Worm (Caenorhabditis elegans) whole organism, young adult: ENCODE results near the gene C04E6.8.

Source experiments
- B0261.1 ChIP-seq: sonication (generic microtip); optimal IDR thresholded peaks from 2 replicates; lab custom pipeline; 2016; ENCODE audit warnings: mild to moderate bottlenecking, missing genetic modification characterization, moderate library complexity, missing compliant biosample characterization
- ama-1 ChIP-seq, 3 experiments: fragments of 150-350 bp in 1 of 3; sonication (generic microtip) in 2 of 3; optimal IDR thresholded peaks; 2 replicates each; lab custom pipeline; 2014 to 2018; ENCODE audit warnings: missing biosample characterization in 2 of 3, missing genetic modification characterization in 2 of 3, missing genetic modification reagents in 2 of 3
- atf-7 ChIP-seq: sonication (generic microtip); optimal IDR thresholded peaks from 2 replicates; lab custom pipeline; 2017; ENCODE audit warnings: mild to moderate bottlenecking, missing genetic modification characterization, missing compliant biosample characterization
- cebp-1 ChIP-seq, 2 experiments: fragments of 200-800 bp in 1 of 2; sonication (Bioruptor generic) in 1 of 2; sonication (generic microtip) in 1 of 2; IDR thresholded peaks in 1 of 2; optimal IDR thresholded peaks in 1 of 2; 2 replicates each; pipeline versions ENCODE4 v1.3.6 to Lab custom; 2017 to 2022; ENCODE audit warnings: missing compliant biosample characterization in 2 of 2, missing genetic modification characterization in 2 of 2, mild to moderate bottlenecking in 1 of 2, missing genetic modification reagents in 1 of 2, moderate library complexity in 1 of 2
- egl-44 ChIP-seq: fragments of 200-800 bp; sonication (Bioruptor generic); IDR thresholded peaks from 2 replicates; pipeline ENCODE4 v1.3.6; 2022; ENCODE audit warnings: missing genetic modification reagents, missing genetic modification characterization, missing compliant biosample characterization
- ekl-4 ChIP-seq: fragments of 200-800 bp; sonication (Bioruptor generic); IDR thresholded peaks from 2 replicates; pipeline ENCODE4 v1.3.6; 2022; ENCODE audit warnings: missing genetic modification reagents, missing genetic modification characterization, missing compliant biosample characterization
- hlh-26 ChIP-seq: fragments of 200-800 bp; sonication (Bioruptor generic); conservative IDR thresholded peaks from 2 replicates; pipeline ENCODE4 v1.3.6; 2022; ENCODE audit warnings: missing genetic modification reagents, missing genetic modification characterization, missing compliant biosample characterization
- lir-1 ChIP-seq: fragments of 200-800 bp; sonication (Bioruptor generic); conservative IDR thresholded peaks from 2 replicates; pipeline ENCODE4 v1.3.6; 2022; ENCODE audit warnings: missing genetic modification reagents, missing genetic modification characterization, missing compliant biosample characterization
- pbrm-1 ChIP-seq: fragments of 200-800 bp; sonication (Bioruptor generic); IDR thresholded peaks from 2 replicates; pipeline ENCODE4 v1.3.6; 2022; ENCODE audit warnings: missing genetic modification reagents, missing genetic modification characterization, missing compliant biosample characterization
- pha-4 ChIP-seq: fragments of 150-350 bp; sonication (generic microtip); optimal IDR thresholded peaks from 2 replicates; lab custom pipeline; 2014; ENCODE audit warnings: missing biosample characterization, missing genetic modification reagents, missing genetic modification characterization
- sptf-2 ChIP-seq: fragments of 200-800 bp; sonication (Bioruptor generic); optimal IDR thresholded peaks from 2 replicates; lab custom pipeline; 2018; ENCODE audit warnings: mild to moderate bottlenecking, missing genetic modification characterization, missing compliant biosample characterization
- ztf-3 ChIP-seq: fragments of 200-800 bp; sonication (Bioruptor generic); optimal IDR thresholded peaks from 2 replicates; lab custom pipeline; 2018; ENCODE audit warnings: mild to moderate bottlenecking, missing genetic modification characterization, missing compliant biosample characterization

DNA sequence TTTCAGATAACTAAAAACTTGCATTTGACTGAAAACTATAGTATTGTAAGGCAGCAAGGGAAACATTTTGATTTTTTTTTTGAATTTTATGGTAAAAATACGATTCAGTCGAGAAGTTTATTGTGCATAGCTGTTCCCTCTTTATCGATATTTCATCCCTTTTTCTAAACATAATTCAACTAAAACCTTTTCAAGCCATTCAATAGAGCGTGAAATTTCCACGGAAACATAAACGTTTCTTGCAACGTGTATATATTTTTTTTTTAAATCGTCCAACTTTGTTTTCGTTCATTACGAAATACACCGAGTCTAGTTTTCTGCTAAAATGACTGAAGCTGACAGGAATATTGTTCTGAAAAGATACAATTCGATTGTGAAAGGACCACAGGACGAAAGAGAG, 11.9 kb downstream of the C04E6.8 start, which contains the start of gene C02G6.2:
- TF ChIP-seq B0261.1 (tag; lab: Kevin White, UChicago) (no peak), pha-4 (tag; lab: Kevin White, UChicago) (no peak), ztf-3 (GFP tag; lab: Kevin White, UChicago) (no peak), pbrm-1 (GFP tag; lab: Robert Waterston, UW) (no peak), ekl-4 (GFP tag; lab: Robert Waterston, UW) (no peak), atf-7 (tag; lab: Kevin White, UChicago) (no peak), lir-1 (GFP tag; lab: Robert Waterston, UW) (no peak), hlh-26 (no peak), ama-1 (optimal IDR thresholded peaks at IDR 0.05; lab: Kevin White, UChicago) (no peak), ama-1 (GFP tag; optimal IDR thresholded peaks at IDR 0.05; lab: Kevin White, UChicago) (no peak), egl-44 (no peak), sptf-2 (GFP tag; lab: Kevin White, UChicago) (no peak), cebp-1 (GFP tag; IDR thresholded peaks at IDR 0.05; lab: Robert Waterston, UW) (no peak), cebp-1 (tag; optimal IDR thresholded peaks at IDR 0.05; lab: Kevin White, UChicago) (no peak)
